Worm (Caenorhabditis elegans) whole organism, L4 larva: Measurements from ENCODE around the gene sre-52.

Experiments used
- D1046.2 ChIP-seq: fragments of 200-800 bp; sonication (Bioruptor generic); IDR thresholded peaks from 2 replicates; pipeline ENCODE4 v1.3.6; 2022; ENCODE audit warnings: missing genetic modification characterization, missing compliant biosample characterization
- R02D3.7 ChIP-seq: fragments of 150-350 bp; sonication (generic microtip); optimal IDR thresholded peaks from 3 replicates; lab custom pipeline; 2014; ENCODE audit warnings: missing biosample characterization, missing genetic modification characterization
- T26A8.4 ChIP-seq: fragments of 200-800 bp; sonication (Bioruptor generic); IDR thresholded peaks from 2 replicates; pipeline ENCODE4 v1.3.6; 2022; ENCODE audit warnings: missing genetic modification characterization, missing compliant biosample characterization
- Y75B8A.6 ChIP-seq: fragments of 200-800 bp; sonication (Bioruptor generic); IDR thresholded peaks from 2 replicates; pipeline ENCODE4 v1.3.6; 2022; ENCODE audit warnings: missing genetic modification reagents, missing genetic modification characterization, missing compliant biosample characterization
- ZK546.5 ChIP-seq, 2 experiments: sonication (generic microtip); optimal IDR thresholded peaks; 2 replicates each; lab custom pipeline; 2017; ENCODE audit warnings: missing biosample characterization in 2 of 2, missing genetic modification characterization in 2 of 2
- aha-1 ChIP-seq: fragments of 150-350 bp; peaks from one replicate; lab custom pipeline; 2014; ENCODE audit warnings: missing biosample characterization, missing genetic modification characterization
- aly-2 ChIP-seq: sonication (generic microtip); optimal IDR thresholded peaks from 2 replicates; lab custom pipeline; 2018; ENCODE audit warnings: missing biosample characterization, missing genetic modification characterization
- arid-1 ChIP-seq: fragments of 200-800 bp; sonication (Bioruptor generic); conservative IDR thresholded peaks from 2 replicates; pipeline ENCODE4 v1.3.6; 2022; ENCODE audit warnings: missing genetic modification reagents, missing genetic modification characterization, missing compliant biosample characterization
- attf-4 ChIP-seq: sonication (generic microtip); optimal IDR thresholded peaks from 3 replicates; lab custom pipeline; 2017; ENCODE audit warnings: missing biosample characterization, missing genetic modification characterization
- ceh-28 ChIP-seq: fragments of 150-350 bp; optimal IDR thresholded peaks from 2 replicates; lab custom pipeline; 2014; ENCODE audit warnings: missing biosample characterization, missing genetic modification reagents, missing genetic modification characterization
- ceh-32 ChIP-seq: sonication (generic microtip); optimal IDR thresholded peaks from 2 replicates; lab custom pipeline; 2016; ENCODE audit warnings: mild to moderate bottlenecking, missing genetic modification characterization, missing compliant biosample characterization; ENCODE audit not compliant: poor library complexity
- cey-2 ChIP-seq: sonication (generic microtip); optimal IDR thresholded peaks from 3 replicates; lab custom pipeline; 2017; ENCODE audit warnings: missing genetic modification characterization, mild to moderate bottlenecking, missing compliant biosample characterization, antibody characterized with exemption, borderline replicate concordance; ENCODE audit not compliant: insufficient read depth
- ctbp-1 ChIP-seq: fragments of 200-800 bp; sonication (Bioruptor generic); IDR thresholded peaks from 2 replicates; pipeline ENCODE4 v1.3.6; 2022; ENCODE audit warnings: missing genetic modification reagents, missing genetic modification characterization, missing compliant biosample characterization
- daf-19 ChIP-seq: fragments of 200-800 bp; sonication (Bioruptor generic); conservative IDR thresholded peaks from 2 replicates; pipeline ENCODE4 v1.3.6; 2022; ENCODE audit warnings: missing genetic modification characterization, missing compliant biosample characterization
- daf-8 ChIP-seq: fragments of 200-800 bp; sonication (Bioruptor generic); IDR thresholded peaks from 2 replicates; pipeline ENCODE4 v1.3.6; 2022; ENCODE audit warnings: missing genetic modification characterization, missing compliant biosample characterization
- dmd-6 ChIP-seq: fragments of 200-800 bp; sonication (Bioruptor generic); IDR thresholded peaks from 2 replicates; pipeline ENCODE4 v1.3.6; 2022; ENCODE audit warnings: missing genetic modification reagents, missing genetic modification characterization, missing compliant biosample characterization
- duxl-1 ChIP-seq: sonication (generic microtip); optimal IDR thresholded peaks from 2 replicates; lab custom pipeline; 2016; ENCODE audit warnings: mild to moderate bottlenecking, missing genetic modification characterization, moderate library complexity, missing compliant biosample characterization; ENCODE audit not compliant: poor library complexity
- dve-1 ChIP-seq: sonication (generic microtip); optimal IDR thresholded peaks from 2 replicates; lab custom pipeline; 2017; ENCODE audit warnings: antibody characterized with exemption, mild to moderate bottlenecking, missing genetic modification characterization, missing compliant biosample characterization; ENCODE audit not compliant: insufficient read depth
- egl-27 ChIP-seq: sonication (generic microtip); optimal IDR thresholded peaks from 3 replicates; lab custom pipeline; 2017; ENCODE audit warnings: missing biosample characterization, missing genetic modification reagents, missing genetic modification characterization
- egl-43 ChIP-seq: fragments of 200-800 bp; sonication (Bioruptor generic); IDR thresholded peaks from 2 replicates; pipeline ENCODE4 v1.3.6; 2022; ENCODE audit warnings: missing genetic modification reagents, missing genetic modification characterization, missing compliant biosample characterization
- hmg-1.1 ChIP-seq: fragments of 200-800 bp; sonication (Bioruptor generic); IDR thresholded peaks from 2 replicates; pipeline ENCODE4 v1.3.6; 2022; ENCODE audit warnings: missing genetic modification reagents, missing genetic modification characterization, missing compliant biosample characterization
- lim-7 ChIP-seq: fragments of 200-800 bp; sonication (Bioruptor generic); IDR thresholded peaks from 2 replicates; pipeline ENCODE4 v1.3.6; 2022; ENCODE audit warnings: missing genetic modification characterization, missing compliant biosample characterization
- lin-29 ChIP-seq: fragments of 200-800 bp; sonication (Bioruptor generic); IDR thresholded peaks from 2 replicates; pipeline ENCODE4 v1.3.6; 2022; ENCODE audit warnings: missing genetic modification reagents, missing genetic modification characterization, missing compliant biosample characterization
- lin-38 ChIP-seq: fragments of 200-800 bp; sonication (Bioruptor generic); IDR thresholded peaks from 2 replicates; pipeline ENCODE4 v1.3.6; 2022; ENCODE audit warnings: missing genetic modification reagents, missing genetic modification characterization, missing compliant biosample characterization
- lsy-2 ChIP-seq, 2 experiments: fragments of 150-350 bp in 1 of 2; sonication (generic microtip) in 1 of 2; optimal IDR thresholded peaks; 2 replicates each; lab custom pipeline; 2014 to 2017; ENCODE audit warnings: missing biosample characterization in 2 of 2, missing genetic modification characterization in 2 of 2
- mdl-1 ChIP-seq, 2 experiments: fragments of 150-350 bp in 1 of 2; sonication (generic microtip) in 1 of 2; optimal IDR thresholded peaks; 2 replicates each; lab custom pipeline; 2014 to 2017; ENCODE audit warnings: missing biosample characterization in 2 of 2, missing genetic modification characterization in 2 of 2
- mxl-2 ChIP-seq: fragments of 200-800 bp; sonication (Bioruptor generic); conservative IDR thresholded peaks from 2 replicates; pipeline ENCODE4 v1.3.6; 2022; ENCODE audit warnings: missing genetic modification reagents, missing genetic modification characterization, missing compliant biosample characterization
- nhr-10 ChIP-seq: fragments of 150-350 bp; optimal IDR thresholded peaks from 2 replicates; lab custom pipeline; 2014; ENCODE audit warnings: missing biosample characterization, missing genetic modification characterization
- nhr-102 ChIP-seq: sonication (generic microtip); optimal IDR thresholded peaks from 2 replicates; lab custom pipeline; 2016; ENCODE audit warnings: mild to moderate bottlenecking, missing genetic modification characterization, moderate library complexity, missing compliant biosample characterization
- nhr-111 ChIP-seq: fragments of 200-800 bp; sonication (Bioruptor generic); optimal IDR thresholded peaks from 2 replicates; lab custom pipeline; 2018; ENCODE audit warnings: mild to moderate bottlenecking, missing genetic modification characterization, missing compliant biosample characterization
- nhr-28 ChIP-seq: fragments of 150-350 bp; optimal IDR thresholded peaks from 2 replicates; lab custom pipeline; 2014; ENCODE audit warnings: missing biosample characterization, missing genetic modification characterization
- nhr-41 ChIP-seq: fragments of 200-800 bp; sonication (Bioruptor generic); IDR thresholded peaks from 2 replicates; pipeline ENCODE4 v1.3.6; 2022; ENCODE audit warnings: missing genetic modification reagents, missing genetic modification characterization, missing compliant biosample characterization
- nhr-6 ChIP-seq: fragments of 150-350 bp; optimal IDR thresholded peaks from 2 replicates; lab custom pipeline; 2014; ENCODE audit warnings: missing biosample characterization, missing genetic modification characterization
- rbr-2 ChIP-seq: sonication (generic microtip); optimal IDR thresholded peaks from 2 replicates; lab custom pipeline; 2016; ENCODE audit warnings: missing genotype, missing genetic modification characterization, missing compliant biosample characterization
- set-16 ChIP-seq: fragments of 200-800 bp; sonication (Bioruptor generic); IDR thresholded peaks from 2 replicates; pipeline ENCODE4 v1.3.6; 2022; ENCODE audit warnings: missing genetic modification reagents, missing genetic modification characterization, missing compliant biosample characterization
- snpc-1.2 ChIP-seq: fragments of 200-800 bp; sonication (Bioruptor generic); IDR thresholded peaks from 2 replicates; pipeline ENCODE4 v1.3.6; 2022; ENCODE audit warnings: missing genetic modification reagents, missing genetic modification characterization, missing compliant biosample characterization
- snpc-4 ChIP-seq: fragments of 150-350 bp; optimal IDR thresholded peaks from 2 replicates; lab custom pipeline; 2014; ENCODE audit warnings: missing biosample characterization, missing genetic modification characterization
- spr-1 ChIP-seq: sonication (generic microtip); optimal IDR thresholded peaks from 2 replicates; lab custom pipeline; 2016; ENCODE audit warnings: mild to moderate bottlenecking, missing genetic modification characterization, missing compliant biosample characterization
- spr-3 ChIP-seq: fragments of 200-800 bp; sonication (Bioruptor generic); optimal IDR thresholded peaks from 2 replicates; lab custom pipeline; 2018; ENCODE audit warnings: mild to moderate bottlenecking, missing genetic modification characterization, missing compliant biosample characterization
- tra-1 ChIP-seq: fragments of 200-800 bp; sonication (Bioruptor generic); IDR thresholded peaks from 2 replicates; pipeline ENCODE4 v1.3.6; 2022; ENCODE audit warnings: missing genetic modification reagents, missing genetic modification characterization, missing compliant biosample characterization
- unc-130 ChIP-seq: sonication (generic microtip); optimal IDR thresholded peaks from 2 replicates; lab custom pipeline; 2016; ENCODE audit warnings: missing genetic modification reagents, missing genetic modification characterization, missing compliant biosample characterization
- unc-39 ChIP-seq: sonication (generic microtip); optimal IDR thresholded peaks from 2 replicates; lab custom pipeline; 2017; ENCODE audit warnings: missing biosample characterization, missing genetic modification characterization
- vab-7 ChIP-seq: fragments of 200-800 bp; sonication (Bioruptor generic); IDR thresholded peaks from 2 replicates; pipeline ENCODE4 v1.3.6; 2022; ENCODE audit warnings: missing genetic modification reagents, missing genetic modification characterization, missing compliant biosample characterization
- zag-1 ChIP-seq: fragments of 150-350 bp; optimal IDR thresholded peaks from 2 replicates; lab custom pipeline; 2014; ENCODE audit warnings: missing biosample characterization, missing genetic modification characterization
- zfp-3 ChIP-seq: fragments of 200-800 bp; sonication (Bioruptor generic); conservative IDR thresholded peaks from 2 replicates; pipeline ENCODE4 v1.3.6; 2022; ENCODE audit warnings: missing genetic modification reagents, missing genetic modification characterization, missing compliant biosample characterization
- zip-11 ChIP-seq: fragments of 200-800 bp; sonication (Bioruptor generic); IDR thresholded peaks from 2 replicates; pipeline ENCODE4 v1.3.6; 2022; ENCODE audit warnings: missing genetic modification characterization, missing compliant biosample characterization
- zip-2 ChIP-seq: fragments of 150-350 bp; optimal IDR thresholded peaks from 2 replicates; lab custom pipeline; 2014; ENCODE audit warnings: missing biosample characterization, missing genetic modification characterization

Gene sre-52

ce11 chrII:12342928-12343327 lies 7.4 kb downstream of the sre-52 start:
- TF ChIP-seq lim-7 (0 out of 2 replicates have a peak, but pooled peaks have one; percentile 37), aha-1 (tag; lab: Kevin White, UChicago) (peak; percentile 67), set-16 (GFP tag; lab: Robert Waterston, UW) (peak; percentile 91), spr-1 (no peak)

ce11 chrII:12343710-12344109 lies 8.2 kb downstream of the sre-52 start:
- TF ChIP-seq vab-7, result no peak
- TF ChIP-seq ZK546.5 (tag; optimal IDR thresholded peaks at IDR 0.05; lab: Kevin White, UChicago), result no peak
- no peak for TF ChIP-seq snpc-1.2 (GFP tag; lab: Robert Waterston, UW)

ce11 chrII:12344787-12345186 lies 9.3 kb downstream of the sre-52 start, which contains the start of gene C44C11.6:
TSS of gene C44C11.6 (plus strand) at chrII:12344809.
- TF ChIP-seq dve-1 (tag; lab: Kevin White, UChicago) (peak; percentile 13), cey-2 (tag; lab: Kevin White, UChicago) (no peak), spr-3 (no peak), ctbp-1 (0 out of 2 replicates have a peak, but pooled peaks have one; percentile 52), egl-27 (no peak), daf-8 (GFP tag; lab: Robert Waterston, UW) (no peak), lsy-2 (tag; optimal IDR thresholded peaks at IDR 0.05; lab: Kevin White, UChicago) (no peak), mdl-1 (tag; optimal IDR thresholded peaks at IDR 0.05; lab: Kevin White, UChicago) (no peak), ceh-32 (no peak), T26A8.4 (0 out of 2 replicates have a peak, but pooled peaks have one; percentile 38), arid-1 (GFP tag; lab: Robert Waterston, UW) (no peak), zfp-3 (GFP tag; lab: Robert Waterston, UW) (0 out of 2 replicates have a peak, but pooled peaks have one; percentile 26), vab-7 (no peak), ceh-28 (tag; lab: Kevin White, UChicago) (no peak), dmd-6 (GFP tag; lab: Robert Waterston, UW) (0 out of 2 replicates have a peak, but pooled peaks have one; percentile 14), aly-2 (no peak), ZK546.5 (tag; optimal IDR thresholded peaks at IDR 0.05; lab: Kevin White, UChicago) (no peak), hmg-1.1 (GFP tag; lab: Robert Waterston, UW) (peak; percentile 50; the same call in 1 of the 2 replicates), zip-11 (GFP tag; lab: Robert Waterston, UW) (no peak), rbr-2 (tag; lab: Kevin White, UChicago) (no peak), unc-130 (GFP tag; lab: Kevin White, UChicago) (no peak), duxl-1 (peak; percentile 13), unc-39 (tag; lab: Kevin White, UChicago) (no peak), tra-1 (0 out of 2 replicates have a peak, but pooled peaks have one; percentile 4), snpc-4 (no peak), zip-2 (tag; lab: Kevin White, UChicago) (no peak), R02D3.7 (tag; lab: Kevin White, UChicago) (no peak), mxl-2 (GFP tag; lab: Robert Waterston, UW) (0 out of 2 replicates have a peak, but pooled peaks have one; percentile 8), nhr-111 (GFP tag; lab: Kevin White, UChicago) (peak; percentile 24), Y75B8A.6 (GFP tag; lab: Robert Waterston, UW) (no peak), set-16 (GFP tag; lab: Robert Waterston, UW) (peak; percentile 57), daf-19 (GFP tag; lab: Robert Waterston, UW) (no peak), lin-29 (GFP tag; lab: Robert Waterston, UW) (no peak), nhr-41 (GFP tag; lab: Robert Waterston, UW) (no peak), attf-4 (tag; lab: Kevin White, UChicago) (no peak), zag-1 (tag; lab: Kevin White, UChicago) (no peak), egl-43 (0 out of 2 replicates have a peak, but pooled peaks have one; percentile 16), nhr-6 (tag; lab: Kevin White, UChicago) (no peak), nhr-10 (tag; lab: Kevin White, UChicago) (no peak), lin-38 (GFP tag; lab: Robert Waterston, UW) (peak; percentile 40), D1046.2 (GFP tag; lab: Robert Waterston, UW) (peak; percentile 67), snpc-1.2 (GFP tag; lab: Robert Waterston, UW) (0 out of 2 replicates have a peak, but pooled peaks have one; percentile 26), nhr-28 (tag; lab: Kevin White, UChicago) (no peak), nhr-102 (tag; lab: Kevin White, UChicago) (peak; percentile 19)
